Fruit fly (Drosophila melanogaster): ENCODE results near the gene CG42486.
A peak's percentile ranks its signal among the peaks of the same experiment; 100 is the strongest.

DNA sequence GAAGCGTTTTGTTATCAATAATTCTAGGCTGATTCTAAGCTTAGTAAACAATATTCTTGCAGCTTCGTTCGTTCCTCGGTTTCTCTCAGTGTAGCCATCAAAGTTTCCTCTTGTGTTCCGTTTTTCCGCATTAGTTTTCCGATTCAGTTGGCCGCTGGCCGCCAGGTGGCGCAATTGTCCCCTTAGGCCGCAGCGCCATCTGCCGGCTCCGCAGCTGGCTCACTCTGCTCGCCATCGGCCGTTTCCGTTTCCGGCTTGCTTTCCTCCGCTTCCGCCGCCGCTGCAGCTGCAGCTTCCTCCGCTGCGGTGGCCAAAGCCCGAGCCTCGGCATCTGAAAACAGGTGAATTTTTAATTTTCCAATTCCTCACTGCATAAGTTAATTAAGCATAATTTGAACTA is 26.6 kb upstream of the CG42486 start:
- TF ChIP-seq fd96Ca (GFP tag; IDR thresholded peaks at IDR 0.05): peak; percentile 58; the same call in 2 of the 3 replicates
- no peak for TF ChIP-seq Snoo (tag; optimal IDR thresholded peaks at IDR 0.05)
- peak; percentile 88 for TF ChIP-seq CG4496 (GFP tag; IDR thresholded peaks at IDR 0.05)
- TF ChIP-seq rn (GFP tag; IDR thresholded peaks at IDR 0.05): peak; percentile 40; the same call in 1 of the 2 replicates
- peak; percentile 51 for TF ChIP-seq CG32121 (GFP tag; IDR thresholded peaks at IDR 0.05)
- no peak for TF ChIP-seq D1 (tag; optimal IDR thresholded peaks at IDR 0.05)

Data from whole organism, pupa.